Worm (Caenorhabditis elegans): ENCODE data around the gene col-146.

The col-146 gene

DNA sequence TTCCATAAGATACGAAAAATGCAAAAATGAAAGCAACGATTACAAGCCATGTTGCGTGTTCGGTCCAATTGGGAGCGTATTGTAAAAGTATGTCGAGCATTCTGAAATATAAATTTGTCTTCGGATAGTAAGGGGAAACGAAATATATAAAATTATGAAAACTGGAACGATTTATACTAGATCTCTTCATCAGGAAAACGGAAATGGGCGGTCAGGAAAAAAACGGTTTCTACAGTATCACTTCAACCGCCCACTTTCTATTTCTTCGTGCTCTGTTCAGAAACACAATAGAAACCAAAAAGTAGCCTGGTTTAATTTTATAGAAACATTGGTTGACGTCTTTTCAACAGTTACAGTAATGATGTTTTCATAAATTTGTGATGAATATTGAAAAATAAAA, 31.8 kb downstream of the col-146 start, which contains the start of gene pitr-4:
Gene pitr-4 (minus strand): TSS at position 101 of the 400 bp plus-strand sequence.
- TF ChIP-seq ceh-22 (tag; optimal IDR thresholded peaks at IDR 0.05) (no peak), mec-3 (tag; optimal IDR thresholded peaks at IDR 0.05; ENCODE audit: borderline replicate concordance) (no peak), C08G9.2 (tag; optimal IDR thresholded peaks at IDR 0.05) (no peak), fkh-10 (GFP tag; optimal IDR thresholded peaks at IDR 0.05) (no peak), hlh-30 (tag; optimal IDR thresholded peaks at IDR 0.05; ENCODE audit: insufficient read depth) (no peak), ceh-24 (tag; optimal IDR thresholded peaks at IDR 0.05) (no peak), elt-2 (tag; optimal IDR thresholded peaks at IDR 0.05) (no peak), dmd-4 (tag; optimal IDR thresholded peaks at IDR 0.05; ENCODE audit: borderline replicate concordance) (no peak), pha-4 (tag; optimal IDR thresholded peaks at IDR 0.05) (no peak), rnt-1 (tag; optimal IDR thresholded peaks at IDR 0.05) (no peak), pros-1 (tag; optimal IDR thresholded peaks at IDR 0.05) (no peak), lin-11 (tag; optimal IDR thresholded peaks at IDR 0.05) (no peak), eyg-1 (tag; optimal IDR thresholded peaks at IDR 0.05) (no peak), unc-3 (GFP tag; conservative IDR thresholded peaks at IDR 0.05) (no peak), unc-3 (tag; optimal IDR thresholded peaks at IDR 0.05) (no peak), odd-2 (tag; optimal IDR thresholded peaks at IDR 0.05) (no peak), ceh-19 (GFP tag; optimal IDR thresholded peaks at IDR 0.05) (no peak), unc-42 (tag; optimal IDR thresholded peaks at IDR 0.05) (no peak), gmeb-2 (tag; optimal IDR thresholded peaks at IDR 0.05) (no peak), zip-5 (tag; optimal IDR thresholded peaks at IDR 0.05) (no peak), syd-9 (tag; optimal IDR thresholded peaks at IDR 0.05) (no peak)

DNA sequence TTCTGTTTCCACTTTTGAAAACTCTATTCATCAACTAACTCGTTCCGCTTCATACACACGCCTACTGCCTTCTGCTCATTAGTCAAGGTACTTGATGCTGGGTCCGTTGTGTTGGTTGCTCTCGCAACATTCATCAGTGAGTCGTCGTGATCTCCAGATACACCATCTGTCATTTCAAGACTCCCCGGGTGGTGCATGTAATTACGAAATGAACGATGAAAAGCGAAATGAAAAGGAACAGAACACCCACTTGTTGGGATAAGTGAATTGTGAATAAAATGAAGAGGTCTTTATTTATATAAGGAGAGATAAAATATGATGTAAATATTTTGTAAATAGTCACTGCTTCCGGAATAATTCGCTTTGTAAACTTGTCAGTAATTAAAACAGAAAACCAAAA, 34.2 kb downstream of the col-146 start:
- TF ChIP-seq pax-1 (tag; optimal IDR thresholded peaks at IDR 0.05) = no peak
- TF ChIP-seq ztf-16 (tag; optimal IDR thresholded peaks at IDR 0.05) = no peak
- TF ChIP-seq unc-42 (tag; optimal IDR thresholded peaks at IDR 0.05) = peak; percentile 45
- no peak for TF ChIP-seq ceh-22 (tag; optimal IDR thresholded peaks at IDR 0.05)
- no peak for TF ChIP-seq ama-1 (optimal IDR thresholded peaks at IDR 0.05)
- no peak for TF ChIP-seq hlh-30 (tag; optimal IDR thresholded peaks at IDR 0.05; ENCODE audit: insufficient read depth)
- TF ChIP-seq pros-1 (tag; optimal IDR thresholded peaks at IDR 0.05) = no peak
- TF ChIP-seq hlh-13 (GFP tag; optimal IDR thresholded peaks at IDR 0.05) = no peak
- no peak for TF ChIP-seq ceh-48 (tag; optimal IDR thresholded peaks at IDR 0.05)
- no peak for TF ChIP-seq tbx-7 (tag; optimal IDR thresholded peaks at IDR 0.05)
- no peak for TF ChIP-seq unc-86 (tag; optimal IDR thresholded peaks at IDR 0.05)
- no peak for TF ChIP-seq ceh-9 (tag; optimal IDR thresholded peaks at IDR 0.05)
- peak; percentile 1 for TF ChIP-seq ceh-14 (tag; optimal IDR thresholded peaks at IDR 0.05)
- no peak for TF ChIP-seq C08G9.2 (tag; optimal IDR thresholded peaks at IDR 0.05)

DNA sequence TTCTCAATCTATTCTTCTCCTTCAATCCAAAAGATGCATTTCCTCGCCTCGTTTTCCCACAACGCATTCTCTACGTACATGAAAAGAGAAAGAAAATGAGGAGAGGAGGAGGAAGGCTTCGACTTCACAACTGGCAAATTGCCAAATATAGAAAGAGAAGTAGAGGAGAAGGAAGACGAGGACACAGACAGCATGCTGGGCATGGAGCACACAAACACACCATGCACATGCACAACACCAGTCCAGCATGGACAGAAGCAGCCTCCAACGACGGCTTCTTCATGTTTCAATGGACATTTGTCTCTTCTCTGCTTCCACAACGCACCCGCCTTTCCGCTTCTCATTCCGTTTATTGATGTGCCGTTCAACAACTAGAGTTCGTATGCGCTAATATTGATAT, 34.9 kb downstream of the col-146 start:
- no peak for TF ChIP-seq nhr-232 (tag; optimal IDR thresholded peaks at IDR 0.05)
- no peak for TF ChIP-seq ceh-34 (tag; optimal IDR thresholded peaks at IDR 0.05)
- TF ChIP-seq mec-3 (tag; optimal IDR thresholded peaks at IDR 0.05; ENCODE audit: borderline replicate concordance) = no peak
- TF ChIP-seq pat-9 (tag; optimal IDR thresholded peaks at IDR 0.05) = no peak
- TF ChIP-seq hlh-13 (GFP tag; optimal IDR thresholded peaks at IDR 0.05) = no peak
- TF ChIP-seq pha-2 (tag; optimal IDR thresholded peaks at IDR 0.05) = no peak
- no peak for TF ChIP-seq pax-1 (tag; optimal IDR thresholded peaks at IDR 0.05)
- TF ChIP-seq unc-3 (GFP tag; conservative IDR thresholded peaks at IDR 0.05) = no peak
- no peak for TF ChIP-seq unc-3 (tag; optimal IDR thresholded peaks at IDR 0.05)
- TF ChIP-seq hlh-15 (tag; optimal IDR thresholded peaks at IDR 0.05) = no peak
- TF ChIP-seq sox-2 (GFP tag; IDR thresholded peaks at IDR 0.05) = no peak
- peak; percentile 39 for TF ChIP-seq ceh-19 (GFP tag; optimal IDR thresholded peaks at IDR 0.05)
- TF ChIP-seq che-1 (tag; optimal IDR thresholded peaks at IDR 0.05) = no peak
- TF ChIP-seq pqm-1 (tag; optimal IDR thresholded peaks at IDR 0.05) = no peak
- TF ChIP-seq tbx-2 (tag; optimal IDR thresholded peaks at IDR 0.05) = peak; percentile 44
- no peak for TF ChIP-seq npax-4 (tag; optimal IDR thresholded peaks at IDR 0.05)
- TF ChIP-seq hlh-6 (tag; optimal IDR thresholded peaks at IDR 0.05) = no peak
- TF ChIP-seq dmd-4 (tag; optimal IDR thresholded peaks at IDR 0.05; ENCODE audit: borderline replicate concordance) = no peak
- TF ChIP-seq ceh-2 (tag; optimal IDR thresholded peaks at IDR 0.05) = no peak
- no peak for TF ChIP-seq hlh-30 (tag; optimal IDR thresholded peaks at IDR 0.05; ENCODE audit: insufficient read depth)
- no peak for TF ChIP-seq zip-5 (tag; optimal IDR thresholded peaks at IDR 0.05)
- peak; percentile 56 for TF ChIP-seq nfya-1 (tag; optimal IDR thresholded peaks at IDR 0.05)
- no peak for TF ChIP-seq nhr-11 (tag; optimal IDR thresholded peaks at IDR 0.05)
- no peak for TF ChIP-seq K02D7.2 (tag; optimal IDR thresholded peaks at IDR 0.05)
- TF ChIP-seq ceh-22 (tag; optimal IDR thresholded peaks at IDR 0.05) = no peak
- TF ChIP-seq unc-42 (tag; optimal IDR thresholded peaks at IDR 0.05) = peak; percentile 14
- TF ChIP-seq dve-1 (tag; optimal IDR thresholded peaks at IDR 0.05) = no peak
- no peak for TF ChIP-seq ahr-1 (tag; optimal IDR thresholded peaks at IDR 0.05)
- no peak for TF ChIP-seq K09A11.1 (tag; optimal IDR thresholded peaks at IDR 0.05; ENCODE audit: insufficient read depth)
- TF ChIP-seq elt-4 (tag; optimal IDR thresholded peaks at IDR 0.05) = no peak
- TF ChIP-seq fkh-10 (GFP tag; optimal IDR thresholded peaks at IDR 0.05) = no peak
